ENCODE assay signal across 1 fruit fly cellular context in genomic region chr3L:6719392-6719889, dm6.
TF ChIP-seq lines count a peak whose summit lies in the region.

TSS of gene ple (minus strand) at chr3L:6719525.

TF ChIP-seq in whole organism, embryonic, 481 proteins besides CTCF, POLR2A, EP300 and RAD21 (continued from another document):
- TF ChIP-seq CG12769 (tag; optimal IDR thresholded peaks at IDR 0.05; lab: Kevin White, UChicago) = peak; percentile 32
- 0 out of 2 replicates have a peak, but pooled peaks have one; percentile 24 for TF ChIP-seq unc-4 (GFP tag; IDR thresholded peaks at IDR 0.05; lab: Robert Waterston, UW; ENCODE audit: partially characterized antibody)
- TF ChIP-seq Neu2 (GFP tag; optimal IDR thresholded peaks at IDR 0.05; lab: Kevin White, UChicago; ENCODE audit: borderline replicate concordance) = no peak
- TF ChIP-seq CG34224 (GFP tag; IDR thresholded peaks at IDR 0.05; lab: Robert Waterston, UW; ENCODE audit: partially characterized antibody) = 0 out of 3 replicates have a peak, but pooled peaks have one; percentile 42
- no peak for TF ChIP-seq CG9215 (GFP tag; IDR thresholded peaks at IDR 0.05; lab: Robert Waterston, UW)
- no peak for TF ChIP-seq HLH4C (GFP tag; IDR thresholded peaks at IDR 0.05; lab: Robert Waterston, UW; ENCODE audit: partially characterized antibody)
- peak; percentile 16 for TF ChIP-seq CG6813 (GFP tag; optimal IDR thresholded peaks at IDR 0.05; lab: Kevin White, UChicago)
- TF ChIP-seq CG4360 (GFP tag; IDR thresholded peaks at IDR 0.05; lab: Robert Waterston, UW) = 0 out of 2 replicates have a peak, but pooled peaks have one; percentile 13
- TF ChIP-seq CG10543 (GFP tag; optimal IDR thresholded peaks at IDR 0.05; lab: Kevin White, UChicago) = peak; percentile 11
- peak; percentile 10 for TF ChIP-seq CG12071 (GFP tag; optimal IDR thresholded peaks at IDR 0.05; lab: Kevin White, UChicago)
- TF ChIP-seq CG13894 (tag; optimal IDR thresholded peaks at IDR 0.05; lab: Kevin White, UChicago) = peak; percentile 94
- TF ChIP-seq CG13287 (GFP tag; IDR thresholded peaks at IDR 0.05; lab: Robert Waterston, UW; ENCODE audit: partially characterized antibody) = peak; percentile 24; the same call in 1 of the 2 replicates
- peak; percentile 17; the same call in 1 of the 2 replicates for TF ChIP-seq Bgb (GFP tag; IDR thresholded peaks at IDR 0.05; lab: Robert Waterston, UW; ENCODE audit: partially characterized antibody)
- no peak for TF ChIP-seq pnt (GFP tag; optimal IDR thresholded peaks at IDR 0.05; lab: Kevin White, UChicago)
- 0 out of 2 replicates have a peak, but pooled peaks have one; percentile 21 for TF ChIP-seq Adf1 (GFP tag; IDR thresholded peaks at IDR 0.05; lab: Robert Waterston, UW)
